Fruit fly (Drosophila melanogaster) whole organism, prepupa: ENCODE measurements around the gene CG32591.

ENCODE experiments used
- Blimp-1 ChIP-seq: fragments of 200-800 bp; sonication (Bioruptor generic); optimal IDR thresholded peaks from 3 replicates; lab custom pipeline; 2017; ENCODE audit warnings: missing biosample characterization, missing genetic modification characterization, mild to moderate bottlenecking, moderate library complexity, missing genetic modification reagents
- CG10631 ChIP-seq: fragments of 200-800 bp; sonication (Bioruptor generic); optimal IDR thresholded peaks from 2 replicates; lab custom pipeline; 2016; ENCODE audit warnings: missing biosample characterization, missing genetic modification characterization
- CG10669 ChIP-seq: fragments of 200-800 bp; sonication (Bioruptor generic); optimal IDR thresholded peaks from 3 replicates; lab custom pipeline; 2018; ENCODE audit warnings: missing biosample characterization, mild to moderate bottlenecking, missing genetic modification characterization, moderate library complexity
- CG11294 ChIP-seq: fragments of 200-800 bp; sonication (Bioruptor generic); IDR thresholded peaks from 2 replicates; pipeline ENCODE4 v1.3.6; 2022; ENCODE audit warnings: missing biosample characterization, missing genetic modification characterization
- CG11902 ChIP-seq: fragments of 200-800 bp; sonication (Bioruptor generic); optimal IDR thresholded peaks from 3 replicates; lab custom pipeline; 2016; ENCODE audit warnings: missing biosample characterization, missing genetic modification characterization
- CG15336 ChIP-seq: fragments of 200-800 bp; sonication (Bioruptor generic); IDR thresholded peaks from 2 replicates; pipeline ENCODE4 v1.3.6; 2022; ENCODE audit warnings: missing biosample characterization, missing genetic modification characterization
- CG16779 ChIP-seq: fragments of 200-800 bp; sonication (Bioruptor generic); optimal IDR thresholded peaks from 3 replicates; lab custom pipeline; 2017; ENCODE audit warnings: missing biosample characterization, mild to moderate bottlenecking, missing genetic modification characterization
- CG3032 ChIP-seq: fragments of 200-800 bp; optimal IDR thresholded peaks from 2 replicates; lab custom pipeline; 2019; ENCODE audit warnings: missing biosample characterization, mild to moderate bottlenecking, missing genetic modification characterization, moderate library complexity
- CG32006 ChIP-seq: fragments of 200-800 bp; sonication (Bioruptor generic); optimal IDR thresholded peaks from 3 replicates; lab custom pipeline; 2017; ENCODE audit warnings: missing biosample characterization, mild to moderate bottlenecking, missing genetic modification characterization
- CG34406 ChIP-seq: fragments of 200-800 bp; sonication (Bioruptor generic); optimal IDR thresholded peaks from 3 replicates; lab custom pipeline; 2016; ENCODE audit warnings: missing biosample characterization, missing genetic modification characterization
- CG3919 ChIP-seq: fragments of 200-800 bp; sonication (Bioruptor generic); optimal IDR thresholded peaks from 3 replicates; lab custom pipeline; 2016; ENCODE audit warnings: missing biosample characterization, missing genetic modification characterization
- CG6163 ChIP-seq: fragments of 200-800 bp; sonication (Bioruptor generic); IDR thresholded peaks from 3 replicates; pipeline ENCODE4 v1.3.6; 2022; ENCODE audit warnings: missing biosample characterization, missing genetic modification characterization
- CG6276 ChIP-seq: fragments of 200-800 bp; sonication (Bioruptor generic); optimal IDR thresholded peaks from 2 replicates; lab custom pipeline; 2017; ENCODE audit warnings: missing biosample characterization, mild to moderate bottlenecking, missing genetic modification characterization
- CG6792 ChIP-seq: fragments of 200-800 bp; sonication (Bioruptor generic); optimal IDR thresholded peaks from 3 replicates; lab custom pipeline; 2016; ENCODE audit warnings: missing biosample characterization, missing genetic modification characterization
- CG6854 ChIP-seq: fragments of 200-800 bp; sonication (Bioruptor generic); optimal IDR thresholded peaks from 2 replicates; lab custom pipeline; 2017; ENCODE audit warnings: missing biosample characterization, mild to moderate bottlenecking, missing genetic modification characterization
- CG8119 ChIP-seq: fragments of 200-800 bp; sonication (Bioruptor generic); IDR thresholded peaks from 3 replicates; pipeline ENCODE4 v1.3.6; 2022; ENCODE audit warnings: missing biosample characterization, missing genetic modification characterization
- CG8632 ChIP-seq: fragments of 200-800 bp; sonication (Bioruptor generic); optimal IDR thresholded peaks from 3 replicates; lab custom pipeline; 2016; ENCODE audit warnings: missing biosample characterization, missing genetic modification characterization
- CG9139 ChIP-seq: fragments of 200-800 bp; sonication (Bioruptor generic); optimal IDR thresholded peaks from 3 replicates; lab custom pipeline; 2017; ENCODE audit warnings: missing biosample characterization, mild to moderate bottlenecking, missing genetic modification characterization
- Eip75B ChIP-seq: fragments of 200-800 bp; sonication (Bioruptor generic); optimal IDR thresholded peaks from 3 replicates; lab custom pipeline; 2016; ENCODE audit warnings: missing biosample characterization, missing genetic modification characterization
- Eip78C ChIP-seq: fragments of 200-800 bp; sonication (Bioruptor generic); peaks from one replicate; lab custom pipeline; 2016; ENCODE audit warnings: missing biosample characterization, missing genetic modification characterization
- Eip93F ChIP-seq: fragments of 200-800 bp; sonication (Bioruptor generic); optimal IDR thresholded peaks from 2 replicates; lab custom pipeline; 2016; ENCODE audit warnings: missing biosample characterization, mild to moderate bottlenecking, missing genetic modification characterization
- Ets21C ChIP-seq: fragments of 200-800 bp; sonication (Bioruptor generic); optimal IDR thresholded peaks from 3 replicates; lab custom pipeline; 2016; ENCODE audit warnings: missing biosample characterization, missing genetic modification characterization
- Ets96B ChIP-seq: fragments of 200-800 bp; optimal IDR thresholded peaks from 2 replicates; lab custom pipeline; 2019; ENCODE audit warnings: missing biosample characterization, mild to moderate bottlenecking, missing genetic modification characterization, moderate library complexity
- Gug ChIP-seq: fragments of 200-800 bp; sonication (Bioruptor generic); IDR thresholded peaks from 2 replicates; pipeline ENCODE4 v1.3.6; 2022; ENCODE audit warnings: missing biosample characterization, missing genetic modification characterization
- Hr39 ChIP-seq: fragments of 200-800 bp; sonication (Bioruptor generic); optimal IDR thresholded peaks from 2 replicates; lab custom pipeline; 2016; ENCODE audit warnings: missing biosample characterization, missing genetic modification characterization
- Met ChIP-seq: fragments of 200-800 bp; sonication (Bioruptor generic); optimal IDR thresholded peaks from 3 replicates; lab custom pipeline; 2016; ENCODE audit warnings: missing biosample characterization, missing genetic modification characterization
- Smox ChIP-seq: fragments of 200-800 bp; sonication (Bioruptor generic); optimal IDR thresholded peaks from 3 replicates; lab custom pipeline; 2016; ENCODE audit warnings: missing biosample characterization, missing genetic modification characterization
- Sox102F ChIP-seq: fragments of 200-800 bp; sonication (Bioruptor generic); optimal IDR thresholded peaks from 2 replicates; lab custom pipeline; 2016; ENCODE audit warnings: missing biosample characterization, mild to moderate bottlenecking, missing genetic modification characterization
- achi ChIP-seq: fragments of 200-800 bp; sonication (Bioruptor generic); optimal IDR thresholded peaks from 3 replicates; lab custom pipeline; 2016; ENCODE audit warnings: missing biosample characterization, missing genetic modification characterization
- acj6 ChIP-seq: fragments of 200-800 bp; sonication (Bioruptor generic); optimal IDR thresholded peaks from 3 replicates; lab custom pipeline; 2016; ENCODE audit warnings: missing biosample characterization, missing genetic modification characterization
- cyc ChIP-seq: fragments of 200-800 bp; sonication (Bioruptor generic); optimal IDR thresholded peaks from 3 replicates; lab custom pipeline; 2016; ENCODE audit warnings: missing biosample characterization, missing genetic modification characterization
- eg ChIP-seq: fragments of 200-800 bp; sonication (Bioruptor generic); IDR thresholded peaks from 3 replicates; pipeline ENCODE4 v1.3.6; 2022; ENCODE audit warnings: missing biosample characterization, missing genetic modification characterization
- esn ChIP-seq: fragments of 200-800 bp; sonication (Bioruptor generic); optimal IDR thresholded peaks from 2 replicates; lab custom pipeline; 2016; ENCODE audit warnings: missing biosample characterization, mild to moderate bottlenecking, missing genetic modification characterization, moderate library complexity
- fd59A ChIP-seq: fragments of 200-800 bp; sonication (Bioruptor generic); optimal IDR thresholded peaks from 2 replicates; lab custom pipeline; 2017; ENCODE audit warnings: missing biosample characterization, mild to moderate bottlenecking, missing genetic modification characterization, missing genetic modification reagents
- fd85E ChIP-seq: fragments of 200-800 bp; sonication (Bioruptor generic); optimal IDR thresholded peaks from 3 replicates; lab custom pipeline; 2016; ENCODE audit warnings: missing biosample characterization, missing genetic modification characterization
- lz ChIP-seq: fragments of 200-800 bp; sonication (Bioruptor generic); optimal IDR thresholded peaks from 3 replicates; lab custom pipeline; 2016; ENCODE audit warnings: missing biosample characterization, missing genetic modification characterization
- pdm3 ChIP-seq: fragments of 200-800 bp; sonication (Bioruptor generic); optimal IDR thresholded peaks from 3 replicates; lab custom pipeline; 2016; ENCODE audit warnings: missing biosample characterization, missing genetic modification characterization
- salr ChIP-seq, 2 experiments: fragments of 200-800 bp; sonication (Bioruptor generic); optimal IDR thresholded peaks; 3 replicates each; lab custom pipeline; 2016 to 2018; ENCODE audit warnings: missing biosample characterization in 2 of 2, missing genetic modification characterization in 2 of 2, mild to moderate bottlenecking in 1 of 2
- ss ChIP-seq, 2 experiments: fragments of 200-800 bp; sonication (Bioruptor generic); optimal IDR thresholded peaks; 2 replicates in 1 of 2; 3 replicates in 1 of 2; lab custom pipeline; 2017 to 2018; ENCODE audit warnings: mild to moderate bottlenecking in 2 of 2, missing biosample characterization in 2 of 2, missing genetic modification characterization in 2 of 2, moderate library complexity in 1 of 2
- svp ChIP-seq: fragments of 200-800 bp; sonication (Bioruptor generic); peaks from one replicate; lab custom pipeline; 2016; ENCODE audit warnings: missing biosample characterization, missing genetic modification characterization
- topi ChIP-seq: fragments of 200-800 bp; sonication (Bioruptor generic); optimal IDR thresholded peaks from 3 replicates; lab custom pipeline; 2016; ENCODE audit warnings: missing biosample characterization, missing genetic modification characterization
- vri ChIP-seq: fragments of 200-800 bp; sonication (Bioruptor generic); optimal IDR thresholded peaks from 3 replicates; lab custom pipeline; 2016; ENCODE audit warnings: missing biosample characterization, mild to moderate bottlenecking, missing genetic modification characterization

The CG32591 gene

dm6 chrX:14910464-14911349 lies 18.0 kb downstream of the CG32591 start, which contains the start of gene CG14406:
CG14406 (minus strand) TSS chrX:14910845.
- TF ChIP-seq eg (GFP tag; lab: Robert Waterston, UW) (0 out of 3 replicates have a peak, but pooled peaks have one; percentile 35), svp (peak; percentile 69), lz (GFP tag; lab: Kevin White, UChicago) (no peak), CG8632 (GFP tag; lab: Kevin White, UChicago) (peak; percentile 9), CG32006 (GFP tag; lab: Kevin White, UChicago) (peak; percentile 4), Met (peak; percentile 34), esn (GFP tag; lab: Kevin White, UChicago) (peak; percentile 13), Blimp-1 (GFP tag; lab: Kevin White, UChicago) (no peak), Eip75B (GFP tag; lab: Kevin White, UChicago) (no peak), CG10669 (GFP tag; lab: Kevin White, UChicago) (peak; percentile 28), CG15336 (GFP tag; lab: Robert Waterston, UW) (peak; percentile 69), CG6792 (GFP tag; lab: Kevin White, UChicago) (no peak), Eip78C (GFP tag; lab: Kevin White, UChicago) (peak; percentile 58), Sox102F (GFP tag; lab: Kevin White, UChicago) (peak; percentile 4), Ets96B (tag; lab: Kevin White, UChicago) (peak; percentile 5), fd85E (no peak), CG34406 (GFP tag; lab: Kevin White, UChicago) (peak; percentile 6), CG3919 (GFP tag; lab: Kevin White, UChicago) (peak; percentile 44), CG6163 (GFP tag; lab: Robert Waterston, UW) (no peak; the same call in 2 of the 3 replicates), Gug (GFP tag; lab: Robert Waterston, UW) (0 out of 2 replicates have a peak, but pooled peaks have one; percentile 10), Smox (GFP tag; lab: Kevin White, UChicago) (peak; percentile 28), CG9139 (no peak), salr (GFP tag; optimal IDR thresholded peaks at IDR 0.05; lab: Kevin White, UChicago) (peak in 1 of 2 experiments; percentile 27), topi (GFP tag; lab: Kevin White, UChicago) (peak; percentile 32)

dm6 chrX:14909658-14910378 lies 18.9 kb downstream of the CG32591 start, which contains the start of gene fiz:
fiz (minus strand) TSS chrX:14909708.
- TF ChIP-seq vri (GFP tag; lab: Kevin White, UChicago) (peak; percentile 27), Hr39 (GFP tag; lab: Kevin White, UChicago) (peak; percentile 2), CG6163 (GFP tag; lab: Robert Waterston, UW) (0 out of 3 replicates have a peak, but pooled peaks have one; percentile 25), Smox (GFP tag; lab: Kevin White, UChicago) (no peak), CG15336 (GFP tag; lab: Robert Waterston, UW) (0 out of 2 replicates have a peak, but pooled peaks have one; percentile 30), Eip78C (GFP tag; lab: Kevin White, UChicago) (peak; percentile 6)
- TF ChIP-seq, all 60 proteins: peak for 5

- TF ChIP-seq CG6163 (GFP tag; lab: Robert Waterston, UW), result no peak
- TF ChIP-seq CG16779 (tag; lab: Kevin White, UChicago), result no peak
- no peak for TF ChIP-seq Sox102F (GFP tag; lab: Kevin White, UChicago)
- TF ChIP-seq Eip75B (GFP tag; lab: Kevin White, UChicago), result no peak
- no peak for TF ChIP-seq ss (GFP tag; optimal IDR thresholded peaks at IDR 0.05; lab: Kevin White, UChicago)
- no peak for TF ChIP-seq CG6276
- no peak for TF ChIP-seq salr (GFP tag; optimal IDR thresholded peaks at IDR 0.05; lab: Kevin White, UChicago)
- TF ChIP-seq pdm3, result no peak
- no peak for TF ChIP-seq Eip93F (GFP tag; lab: Kevin White, UChicago)
- no peak for TF ChIP-seq topi (GFP tag; lab: Kevin White, UChicago)
- no peak for TF ChIP-seq CG3032
- no peak for TF ChIP-seq CG11902 (GFP tag; lab: Kevin White, UChicago)
- TF ChIP-seq Met, result peak; percentile 18
- TF ChIP-seq vri (GFP tag; lab: Kevin White, UChicago), result no peak
- no peak for TF ChIP-seq Blimp-1 (GFP tag; lab: Kevin White, UChicago)
- TF ChIP-seq achi (GFP tag; lab: Kevin White, UChicago), result no peak
- peak; percentile 13 for TF ChIP-seq esn (GFP tag; lab: Kevin White, UChicago)
- TF ChIP-seq acj6 (GFP tag; lab: Kevin White, UChicago), result no peak
- TF ChIP-seq CG11294 (GFP tag; lab: Robert Waterston, UW), result no peak
- no peak; the same call in 2 of the 3 replicates for TF ChIP-seq CG8119
- TF ChIP-seq cyc (GFP tag; lab: Kevin White, UChicago), result no peak
- no peak for TF ChIP-seq CG6854 (GFP tag; lab: Kevin White, UChicago)
- no peak for TF ChIP-seq CG6792 (GFP tag; lab: Kevin White, UChicago)
- no peak for TF ChIP-seq CG10631 (GFP tag; lab: Kevin White, UChicago)
- TF ChIP-seq Ets21C, result no peak
- no peak for TF ChIP-seq fd59A
These were observed 19.7 kb downstream of the CG32591 start for dm6 chrX:14909051-14909450.
